Fruit fly (Drosophila melanogaster) whole organism, embryonic: ENCODE data around the gene HBS1.

Experiments
- BEAF-32 ChIP-seq: fragments of 200-800 bp; sonication (Bioruptor generic); optimal IDR thresholded peaks from 3 replicates; lab custom pipeline; 2017; ENCODE audit warnings: missing biosample characterization, missing genetic modification characterization, mild to moderate bottlenecking, moderate library complexity, missing genetic modification reagents
- CG10366 ChIP-seq: fragments of 200-800 bp; sonication (Bioruptor generic); IDR thresholded peaks from 2 replicates; pipeline ENCODE4 v1.3.6; 2022; ENCODE audit warnings: missing biosample characterization, missing genetic modification characterization
- CG11504 ChIP-seq: fragments of 200-800 bp; sonication (Bioruptor generic); optimal IDR thresholded peaks from 3 replicates; lab custom pipeline; 2019; ENCODE audit warnings: missing biosample characterization, mild to moderate bottlenecking, missing genetic modification characterization, moderate library complexity
- CG12391 ChIP-seq: fragments of 200-800 bp; sonication (Bioruptor generic); optimal IDR thresholded peaks from 3 replicates; lab custom pipeline; 2018; ENCODE audit warnings: missing biosample characterization, mild to moderate bottlenecking, missing genetic modification characterization, moderate library complexity
- CG12942 ChIP-seq: fragments of 200-800 bp; sonication (Bioruptor generic); optimal IDR thresholded peaks from 3 replicates; lab custom pipeline; 2016; ENCODE audit warnings: missing biosample characterization, missing genetic modification characterization
- CG13287 ChIP-seq: fragments of 200-800 bp; sonication (Bioruptor generic); IDR thresholded peaks from 2 replicates; pipeline ENCODE4 v1.3.6; 2022; ENCODE audit warnings: missing biosample characterization, missing genetic modification characterization; ENCODE audit not compliant: partially characterized antibody
- CG13296 ChIP-seq: fragments of 200-800 bp; sonication (Bioruptor generic); optimal IDR thresholded peaks from 3 replicates; lab custom pipeline; 2018; ENCODE audit warnings: missing biosample characterization, mild to moderate bottlenecking, missing genetic modification characterization
- CG1603 ChIP-seq: fragments of 200-800 bp; sonication (Bioruptor generic); optimal IDR thresholded peaks from 2 replicates; lab custom pipeline; 2019; ENCODE audit warnings: missing biosample characterization, mild to moderate bottlenecking, missing genetic modification characterization, moderate library complexity
- CG17328 ChIP-seq: fragments of 200-800 bp; sonication (Bioruptor generic); IDR thresholded peaks from 2 replicates; pipeline ENCODE4 v1.3.6; 2022; ENCODE audit warnings: missing biosample characterization, missing genetic modification characterization
- CG17568 ChIP-seq: fragments of 200-800 bp; sonication (Bioruptor generic); optimal IDR thresholded peaks from 2 replicates; lab custom pipeline; 2018; ENCODE audit warnings: missing biosample characterization, mild to moderate bottlenecking, missing genetic modification characterization, moderate library complexity
- CG1832 ChIP-seq: fragments of 200-800 bp; sonication (Bioruptor generic); optimal IDR thresholded peaks from 2 replicates; lab custom pipeline; 2017; ENCODE audit warnings: missing biosample characterization, mild to moderate bottlenecking, missing genetic modification characterization, inconsistent platforms
- CG2199 ChIP-seq: fragments of 200-800 bp; sonication (Bioruptor generic); IDR thresholded peaks from 3 replicates; pipeline ENCODE4 v1.3.6; 2022; ENCODE audit warnings: missing biosample characterization, missing genetic modification characterization
- CG33557 ChIP-seq: fragments of 200-800 bp; sonication (Bioruptor generic); optimal IDR thresholded peaks from 2 replicates; lab custom pipeline; 2019; ENCODE audit warnings: missing biosample characterization, mild to moderate bottlenecking, missing genetic modification characterization, moderate library complexity
- CG34224 ChIP-seq: fragments of 200-800 bp; sonication (Bioruptor generic); IDR thresholded peaks from 3 replicates; pipeline ENCODE4 v1.3.6; 2022; ENCODE audit warnings: missing biosample characterization, missing genetic modification characterization; ENCODE audit not compliant: partially characterized antibody
- CG4328 ChIP-seq: fragments of 200-800 bp; sonication (Bioruptor generic); optimal IDR thresholded peaks from 3 replicates; lab custom pipeline; 2017; ENCODE audit warnings: missing biosample characterization, missing genetic modification reagents, missing genetic modification characterization
- CG5245 ChIP-seq: fragments of 200-800 bp; sonication (Bioruptor generic); optimal IDR thresholded peaks from 3 replicates; lab custom pipeline; 2016; ENCODE audit warnings: missing biosample characterization, missing genetic modification characterization
- CG9215 ChIP-seq: fragments of 200-800 bp; sonication (Bioruptor generic); IDR thresholded peaks from 2 replicates; pipeline ENCODE4 v1.3.6; 2022; ENCODE audit warnings: missing biosample characterization, missing genetic modification characterization
- Dp ChIP-seq: fragments of 200-800 bp; sonication (Bioruptor generic); optimal IDR thresholded peaks from 2 replicates; lab custom pipeline; 2018; ENCODE audit warnings: missing biosample characterization, mild to moderate bottlenecking, missing genetic modification characterization, moderate library complexity
- Hey ChIP-seq: fragments of 200-800 bp; sonication (Bioruptor generic); optimal IDR thresholded peaks from 3 replicates; lab custom pipeline; 2018; ENCODE audit warnings: missing biosample characterization, mild to moderate bottlenecking, missing genetic modification characterization
- Hmr ChIP-seq: fragments of 200-800 bp; sonication (Bioruptor generic); optimal IDR thresholded peaks from 3 replicates; lab custom pipeline; 2017; ENCODE audit warnings: mild to moderate bottlenecking, missing biosample characterization, missing genetic modification reagents, missing genetic modification characterization
- Hmx ChIP-seq: fragments of 200-800 bp; sonication (Bioruptor generic); optimal IDR thresholded peaks from 2 replicates; lab custom pipeline; 2016; ENCODE audit warnings: missing biosample characterization, missing genetic modification characterization
- Hr78 ChIP-seq, 2 experiments: fragments of 200-800 bp in 1 of 2; fragments of >200 bp in 1 of 2; sonication (Bioruptor generic) in 1 of 2; optimal IDR thresholded peaks; 2 replicates each; lab custom pipeline; 2017 to 2019; ENCODE audit warnings: missing biosample characterization in 2 of 2, missing genetic modification characterization in 2 of 2, mild to moderate bottlenecking in 1 of 2, moderate library complexity in 1 of 2
- Mad ChIP-seq: fragments of 200-800 bp; sonication (Bioruptor generic); optimal IDR thresholded peaks from 2 replicates; lab custom pipeline; 2016; ENCODE audit warnings: missing biosample characterization, missing genetic modification characterization
- PHDP ChIP-seq: fragments of 200-800 bp; sonication (Bioruptor generic); optimal IDR thresholded peaks from 3 replicates; lab custom pipeline; 2018; ENCODE audit warnings: missing biosample characterization, mild to moderate bottlenecking, missing genetic modification characterization, moderate library complexity
- Rfx ChIP-seq: fragments of 200-800 bp; sonication (Bioruptor generic); IDR thresholded peaks from 2 replicates; pipeline ENCODE4 v1.3.6; 2022; ENCODE audit warnings: missing biosample characterization, missing genetic modification characterization
- bowl ChIP-seq: fragments of 200-800 bp; sonication (Bioruptor generic); IDR thresholded peaks from 2 replicates; pipeline ENCODE4 v1.3.6; 2022; ENCODE audit warnings: missing biosample characterization, missing genetic modification characterization
- cg ChIP-seq: fragments of 200-800 bp; sonication (Bioruptor generic); optimal IDR thresholded peaks from 3 replicates; lab custom pipeline; 2019; ENCODE audit warnings: missing biosample characterization, mild to moderate bottlenecking, missing genetic modification characterization, moderate library complexity
- dan ChIP-seq: fragments of 200-800 bp; sonication (Bioruptor generic); IDR thresholded peaks from 2 replicates; pipeline ENCODE4 v1.3.6; 2022; ENCODE audit warnings: missing biosample characterization, missing genetic modification characterization
- dati ChIP-seq: fragments of 200-800 bp; sonication (Bioruptor generic); IDR thresholded peaks from 2 replicates; pipeline ENCODE4 v1.3.6; 2022; ENCODE audit warnings: missing biosample characterization, missing genetic modification characterization
- fd64A ChIP-seq: fragments of 200-800 bp; sonication (Bioruptor generic); optimal IDR thresholded peaks from 3 replicates; lab custom pipeline; 2018; ENCODE audit warnings: missing biosample characterization, mild to moderate bottlenecking, missing genetic modification characterization
- fd96Cb ChIP-seq: fragments of 200-800 bp; sonication (Bioruptor generic); optimal IDR thresholded peaks from 2 replicates; lab custom pipeline; 2018; ENCODE audit warnings: missing biosample characterization, mild to moderate bottlenecking, missing genetic modification characterization, moderate library complexity
- gce ChIP-seq: fragments of 200-800 bp; sonication (Bioruptor generic); IDR thresholded peaks from 3 replicates; pipeline ENCODE4 v1.3.6; 2022; ENCODE audit warnings: missing biosample characterization, missing genetic modification characterization
- grn ChIP-seq: fragments of 200-800 bp; sonication (Bioruptor generic); optimal IDR thresholded peaks from 3 replicates; lab custom pipeline; 2017; ENCODE audit warnings: missing biosample characterization, missing genetic modification characterization
- jumu ChIP-seq: fragments of 200-800 bp; sonication (Bioruptor generic); optimal IDR thresholded peaks from 3 replicates; lab custom pipeline; 2016; ENCODE audit warnings: missing biosample characterization, missing genetic modification characterization
- lbe ChIP-seq: fragments of 200-800 bp; sonication (Bioruptor generic); optimal IDR thresholded peaks from 2 replicates; lab custom pipeline; 2016; ENCODE audit warnings: missing biosample characterization, mild to moderate bottlenecking, missing genetic modification characterization
- lov ChIP-seq, 2 experiments: fragments of 200-800 bp in 1 of 2; fragments of >200 bp in 1 of 2; sonication (Bioruptor generic) in 1 of 2; IDR thresholded peaks in 1 of 2; optimal IDR thresholded peaks in 1 of 2; 2 replicates in 1 of 2; 3 replicates in 1 of 2; pipeline versions ENCODE4 v1.3.6 to Lab custom; 2017 to 2022; ENCODE audit warnings: missing biosample characterization in 1 of 2, missing genetic modification characterization in 1 of 2
- mld ChIP-seq: fragments of 200-800 bp; sonication (Bioruptor generic); IDR thresholded peaks from 3 replicates; pipeline ENCODE4 v1.3.6; 2022; ENCODE audit warnings: missing biosample characterization, missing genetic modification characterization; ENCODE audit not compliant: partially characterized antibody
- pfk ChIP-seq: fragments of 200-800 bp; sonication (Bioruptor generic); optimal IDR thresholded peaks from 2 replicates; lab custom pipeline; 2018; ENCODE audit warnings: missing biosample characterization, mild to moderate bottlenecking, missing genetic modification characterization, moderate library complexity
- phol ChIP-seq: fragments of 200-800 bp; sonication (Bioruptor generic); optimal IDR thresholded peaks from 3 replicates; lab custom pipeline; 2018; ENCODE audit warnings: missing biosample characterization, mild to moderate bottlenecking, missing genetic modification characterization, moderate library complexity
- salm ChIP-seq: fragments of 200-800 bp; sonication (Bioruptor generic); optimal IDR thresholded peaks from 2 replicates; lab custom pipeline; 2018; ENCODE audit warnings: missing biosample characterization, mild to moderate bottlenecking, missing genetic modification characterization
- sd ChIP-seq: fragments of 200-800 bp; sonication (Bioruptor generic); optimal IDR thresholded peaks from 3 replicates; lab custom pipeline; 2018; ENCODE audit warnings: missing biosample characterization, mild to moderate bottlenecking, missing genetic modification characterization, moderate library complexity
- slou ChIP-seq: fragments of 200-800 bp; sonication (Bioruptor generic); optimal IDR thresholded peaks from 3 replicates; lab custom pipeline; 2016; ENCODE audit warnings: missing biosample characterization, missing genetic modification characterization
- slp2 ChIP-seq: fragments of 200-800 bp; sonication (Bioruptor generic); optimal IDR thresholded peaks from 2 replicates; lab custom pipeline; 2016; ENCODE audit warnings: missing biosample characterization, missing genetic modification characterization
- stc ChIP-seq: fragments of 200-800 bp; sonication (Bioruptor generic); IDR thresholded peaks from 2 replicates; pipeline ENCODE4 v1.3.6; 2022; ENCODE audit warnings: missing biosample characterization, missing genetic modification characterization
- tap ChIP-seq: fragments of 200-800 bp; optimal IDR thresholded peaks from 3 replicates; lab custom pipeline; 2019; ENCODE audit warnings: missing biosample characterization, mild to moderate bottlenecking, missing genetic modification characterization, moderate library complexity
- tin ChIP-seq: fragments of 200-800 bp; sonication (Bioruptor generic); optimal IDR thresholded peaks from 3 replicates; lab custom pipeline; 2016; ENCODE audit warnings: missing biosample characterization, missing genetic modification characterization
- tx ChIP-seq: fragments of 200-800 bp; sonication (Bioruptor generic); optimal IDR thresholded peaks from 2 replicates; lab custom pipeline; 2016; ENCODE audit warnings: missing biosample characterization, missing genetic modification characterization
- usp ChIP-seq: fragments of >200 bp; optimal IDR thresholded peaks from 2 replicates; lab custom pipeline; 2017; ENCODE audit warnings: missing biosample characterization, missing genetic modification characterization
- zfh1 ChIP-seq: fragments of 200-800 bp; sonication (Bioruptor generic); IDR thresholded peaks from 3 replicates; pipeline ENCODE4 v1.3.6; 2022; ENCODE audit warnings: missing biosample characterization, missing genetic modification characterization

The HBS1 gene

DNA sequence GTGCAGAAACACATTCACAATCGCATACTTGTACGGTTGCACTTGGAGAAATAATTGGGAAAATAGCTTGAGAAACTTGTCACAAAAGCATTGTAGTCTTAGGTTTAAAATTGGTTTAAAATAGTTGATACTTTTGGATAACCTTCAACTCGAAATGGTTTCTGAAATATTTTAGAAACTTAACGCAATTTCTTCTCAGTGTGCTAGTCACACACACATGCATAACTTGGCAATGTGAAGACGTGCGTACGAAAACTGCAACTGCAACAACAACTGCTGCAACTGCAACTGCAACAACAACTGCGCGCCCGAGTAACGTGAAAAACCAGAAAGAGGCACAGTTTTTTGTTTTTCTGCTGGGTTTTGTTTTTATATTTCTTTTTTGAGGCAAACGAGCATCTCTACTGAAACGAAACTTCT, 21.1 kb upstream of the HBS1 start (continued):
- TF ChIP-seq CG1832 (GFP tag; lab: Kevin White, UChicago) (no peak), CG33557 (GFP tag; lab: Kevin White, UChicago) (peak; percentile 34), jumu (GFP tag; lab: Kevin White, UChicago) (peak; percentile 80), BEAF-32 (GFP tag; lab: Kevin White, UChicago) (no peak), CG9215 (no peak; the same call in 1 of the 2 replicates), CG12391 (tag; lab: Kevin White, UChicago) (peak; percentile 84), fd96Cb (tag; lab: Kevin White, UChicago) (peak; percentile 90), CG17568 (GFP tag; lab: Kevin White, UChicago) (peak; percentile 40), lbe (GFP tag; lab: Kevin White, UChicago) (peak; percentile 93), CG13287 (GFP tag; lab: Robert Waterston, UW) (no peak), Dp (GFP tag; lab: Kevin White, UChicago) (no peak), PHDP (tag; lab: Kevin White, UChicago) (peak; percentile 66), dati (0 out of 2 replicates have a peak, but pooled peaks have one; percentile 40), dan (peak; percentile 78), Hey (tag; lab: Kevin White, UChicago) (no peak), phol (tag; lab: Kevin White, UChicago) (peak; percentile 93), slp2 (GFP tag; lab: Kevin White, UChicago) (peak; percentile 44), cg (GFP tag; lab: Kevin White, UChicago) (peak; percentile 52), grn (GFP tag; lab: Kevin White, UChicago) (no peak), CG1603 (tag; lab: Kevin White, UChicago) (peak; percentile 95), gce (GFP tag; lab: Robert Waterston, UW) (peak; percentile 75; the same call in 2 of the 3 replicates), mld (no peak), CG13296 (peak; percentile 49), Hmr (GFP tag; lab: Kevin White, UChicago) (no peak), Rfx (peak; percentile 51; the same call in 1 of the 2 replicates), CG11504 (tag; lab: Kevin White, UChicago) (peak; percentile 91), Hmx (GFP tag; lab: Kevin White, UChicago) (no peak), CG17328 (GFP tag; lab: Robert Waterston, UW) (peak; percentile 92), stc (GFP tag; lab: Robert Waterston, UW) (peak; percentile 82), CG5245 (GFP tag; lab: Kevin White, UChicago) (peak; percentile 83), CG12942 (GFP tag; lab: Kevin White, UChicago) (peak; percentile 65), tx (GFP tag; lab: Kevin White, UChicago) (peak; percentile 73), Mad (GFP tag; lab: Kevin White, UChicago) (peak; percentile 67), slou (no peak), Hr78 (GFP tag; optimal IDR thresholded peaks at IDR 0.05; lab: Kevin White, UChicago) (peak in 1 of 2 experiments; percentile 31), fd64A (GFP tag; lab: Kevin White, UChicago) (peak; percentile 73), pfk (GFP tag; lab: Kevin White, UChicago) (no peak), lov (optimal IDR thresholded peaks at IDR 0.05; lab: Kevin White, UChicago) (no peak), lov (GFP tag; IDR thresholded peaks at IDR 0.05; lab: Robert Waterston, UW) (peak; percentile 91), zfh1 (GFP tag; lab: Robert Waterston, UW) (peak; percentile 95), salm (tag; lab: Kevin White, UChicago) (peak; percentile 69), bowl (GFP tag; lab: Robert Waterston, UW) (peak; percentile 68; the same call in 1 of the 2 replicates), CG4328 (GFP tag; lab: Kevin White, UChicago) (peak; percentile 42), usp (no peak), sd (tag; lab: Kevin White, UChicago) (no peak), CG2199 (GFP tag; lab: Robert Waterston, UW) (peak; percentile 91; the same call in 2 of the 3 replicates), tap (tag; lab: Kevin White, UChicago) (peak; percentile 90), CG10366 (GFP tag; lab: Robert Waterston, UW) (peak; percentile 88), CG34224 (no peak), tin (GFP tag; lab: Kevin White, UChicago) (peak; percentile 86)
